Fruit fly (Drosophila melanogaster) whole organism, wandering third instar larva: ENCODE data around the gene Nmt.

Experiments used
- Abd-B ChIP-seq: fragments of >200 bp; optimal IDR thresholded peaks from 2 replicates; lab custom pipeline; 2017; ENCODE audit warnings: missing biosample characterization, missing genetic modification characterization
- CG32264 ChIP-seq: fragments of 200-800 bp; sonication (Bioruptor generic); optimal IDR thresholded peaks from 2 replicates; lab custom pipeline; 2016; ENCODE audit warnings: missing biosample characterization, missing genetic modification characterization
- CG9705 ChIP-seq: fragments of 200-800 bp; sonication (Bioruptor generic); optimal IDR thresholded peaks from 2 replicates; lab custom pipeline; 2018; ENCODE audit warnings: missing biosample characterization, mild to moderate bottlenecking, missing genetic modification characterization
- CrebA ChIP-seq: fragments of 200-800 bp; sonication (Bioruptor generic); optimal IDR thresholded peaks from 2 replicates; lab custom pipeline; 2016; ENCODE audit warnings: missing biosample characterization, mild to moderate bottlenecking, missing genetic modification characterization, borderline replicate concordance
- Dfd ChIP-seq: fragments of >200 bp; optimal IDR thresholded peaks from 2 replicates; lab custom pipeline; 2017; ENCODE audit warnings: missing biosample characterization, missing genetic modification characterization
- Dif ChIP-seq: fragments of 200-275, 200-300 bp; sonication (Bioruptor generic); optimal IDR thresholded peaks from 2 replicates; lab custom pipeline; 2018; ENCODE audit warnings: missing biosample characterization, missing genetic modification characterization; ENCODE audit not compliant: partially characterized antibody
- GATAd ChIP-seq: sonication (Bioruptor generic); optimal IDR thresholded peaks from 2 replicates; lab custom pipeline; 2016; ENCODE audit warnings: missing biosample characterization, missing genetic modification characterization
- HLH106 ChIP-seq: fragments of 200-800 bp; optimal IDR thresholded peaks from 3 replicates; lab custom pipeline; 2019; ENCODE audit warnings: missing biosample characterization, mild to moderate bottlenecking, missing genetic modification characterization, moderate library complexity
- Hnf4 ChIP-seq: fragments of 200-800 bp; sonication (Bioruptor generic); optimal IDR thresholded peaks from 2 replicates; lab custom pipeline; 2016; ENCODE audit warnings: missing biosample characterization, mild to moderate bottlenecking, missing genetic modification characterization
- Hr78 ChIP-seq: fragments of >200 bp; optimal IDR thresholded peaks from 2 replicates; lab custom pipeline; 2017; ENCODE audit warnings: missing biosample characterization, missing genetic modification characterization
- Hr83 ChIP-seq: fragments of 200-300 bp; sonication (Bioruptor generic); optimal IDR thresholded peaks from 2 replicates; lab custom pipeline; 2016; ENCODE audit warnings: missing biosample characterization, mild to moderate bottlenecking, missing genetic modification characterization, moderate library complexity; ENCODE audit not compliant: poor library complexity, severe bottlenecking
- Jra ChIP-seq: sonication (Bioruptor generic); optimal IDR thresholded peaks from 2 replicates; lab custom pipeline; 2016; ENCODE audit warnings: missing biosample characterization, missing genetic modification characterization
- Mio ChIP-seq: sonication (Bioruptor generic); optimal IDR thresholded peaks from 2 replicates; lab custom pipeline; 2016; ENCODE audit warnings: missing biosample characterization, missing genetic modification characterization
- Myc ChIP-seq: fragments of >200 bp; optimal IDR thresholded peaks from 2 replicates; lab custom pipeline; 2017
- N ChIP-seq: fragments of >200 bp; optimal IDR thresholded peaks from 2 replicates; lab custom pipeline; 2018; ENCODE audit warnings: missing biosample characterization, missing external identifiers, missing genetic modification characterization
- OdsH ChIP-seq: fragments of 200-800 bp; sonication (Bioruptor generic); optimal IDR thresholded peaks from 2 replicates; lab custom pipeline; 2016; ENCODE audit warnings: missing biosample characterization, mild to moderate bottlenecking, missing genetic modification characterization
- Rel ChIP-seq, 2 experiments: fragments of 200-800 bp; sonication (Bioruptor generic) in 1 of 2; optimal IDR thresholded peaks; 2 replicates in 1 of 2; 3 replicates in 1 of 2; lab custom pipeline; 2016 to 2019; ENCODE audit warnings: mild to moderate bottlenecking in 2 of 2, missing biosample characterization in 2 of 2, missing genetic modification characterization in 2 of 2, moderate library complexity in 1 of 2
- Sp1 ChIP-seq: fragments of 200-800 bp; sonication (Bioruptor generic); optimal IDR thresholded peaks from 3 replicates; lab custom pipeline; 2019; ENCODE audit warnings: missing biosample characterization, mild to moderate bottlenecking, missing genetic modification characterization, moderate library complexity
- Vsx2 ChIP-seq: fragments of 200-300, 225-300 bp; sonication (Bioruptor generic); optimal IDR thresholded peaks from 2 replicates; lab custom pipeline; 2018; ENCODE audit warnings: missing biosample characterization, missing genetic modification characterization; ENCODE audit not compliant: partially characterized antibody
- br ChIP-seq: fragments of 200-800 bp; sonication (Bioruptor generic); optimal IDR thresholded peaks from 2 replicates; lab custom pipeline; 2016; ENCODE audit warnings: missing biosample characterization, missing genetic modification characterization
- brk ChIP-seq: fragments of 200-800 bp; sonication (Bioruptor generic); optimal IDR thresholded peaks from 2 replicates; lab custom pipeline; 2016; ENCODE audit warnings: missing biosample characterization, mild to moderate bottlenecking, missing genetic modification characterization
- dl ChIP-seq, 2 experiments: fragments of 175-275, 200-275 bp in 1 of 2; fragments of 200-275 bp in 1 of 2; sonication (Bioruptor generic); optimal IDR thresholded peaks; lab custom pipeline; 2018; ENCODE audit warnings: mild to moderate bottlenecking in 2 of 2, missing biosample characterization in 2 of 2, missing genetic modification characterization in 2 of 2, moderate library complexity in 2 of 2; ENCODE audit not compliant: partially characterized antibody in 2 of 2, insufficient read depth in 1 of 2
- dmrt93B ChIP-seq: fragments of 200-800 bp; sonication (Bioruptor generic); optimal IDR thresholded peaks from 2 replicates; lab custom pipeline; 2018; ENCODE audit warnings: missing biosample characterization, mild to moderate bottlenecking, missing genetic modification characterization
- dsf ChIP-seq: sonication (Bioruptor generic); optimal IDR thresholded peaks from 2 replicates; lab custom pipeline; 2016; ENCODE audit warnings: missing biosample characterization, missing genetic modification characterization, borderline replicate concordance
- ey ChIP-seq: fragments of 200-800 bp; sonication (Bioruptor generic); optimal IDR thresholded peaks from 2 replicates; lab custom pipeline; 2016; ENCODE audit warnings: missing biosample characterization, missing genetic modification characterization
- foxo ChIP-seq, 2 experiments: fragments of 200-800 bp; sonication (Bioruptor generic); optimal IDR thresholded peaks; 2 replicates in 1 of 2; 3 replicates in 1 of 2; lab custom pipeline; 2016 to 2017; ENCODE audit warnings: missing biosample characterization in 2 of 2, missing genetic modification characterization in 2 of 2
- fru ChIP-seq: fragments of 200-800 bp; sonication (Bioruptor generic); optimal IDR thresholded peaks from 3 replicates; lab custom pipeline; 2016; ENCODE audit warnings: missing biosample characterization, mild to moderate bottlenecking, missing genetic modification characterization
- h ChIP-seq: fragments of 200-800 bp; sonication (Bioruptor generic); optimal IDR thresholded peaks from 3 replicates; lab custom pipeline; 2016; ENCODE audit warnings: missing biosample characterization, mild to moderate bottlenecking, missing genetic modification characterization
- jim ChIP-seq: fragments of 175-275, 200-325 bp; sonication (Bioruptor generic); optimal IDR thresholded peaks from 2 replicates; lab custom pipeline; 2016; ENCODE audit warnings: missing biosample characterization, mild to moderate bottlenecking, missing genetic modification characterization
- pan ChIP-seq: fragments of >200 bp; optimal IDR thresholded peaks from 2 replicates; lab custom pipeline; 2017
- psq ChIP-seq: fragments of 200-800 bp; sonication (Bioruptor generic); optimal IDR thresholded peaks from 3 replicates; lab custom pipeline; 2017; ENCODE audit warnings: missing biosample characterization, mild to moderate bottlenecking, missing genetic modification characterization, moderate library complexity
- rgr ChIP-seq: fragments of 200-800 bp; sonication (Bioruptor generic); optimal IDR thresholded peaks from 3 replicates; lab custom pipeline; 2016; ENCODE audit warnings: missing biosample characterization, mild to moderate bottlenecking, missing genetic modification characterization
- sage ChIP-seq: fragments of 200-800 bp; sonication (Bioruptor generic); optimal IDR thresholded peaks from 2 replicates; lab custom pipeline; 2016; ENCODE audit warnings: missing biosample characterization, mild to moderate bottlenecking, missing genetic modification characterization
- sv ChIP-seq: fragments of 200-800 bp; sonication (Bioruptor generic); optimal IDR thresholded peaks from 3 replicates; lab custom pipeline; 2016; ENCODE audit warnings: missing biosample characterization, missing genetic modification characterization
- usp ChIP-seq: fragments of >200 bp; optimal IDR thresholded peaks from 2 replicates; lab custom pipeline; 2017; ENCODE audit warnings: missing biosample characterization, missing genetic modification characterization
- woc ChIP-seq: sonication (Bioruptor generic); optimal IDR thresholded peaks from 2 replicates; lab custom pipeline; 2016; ENCODE audit warnings: missing biosample characterization, mild to moderate bottlenecking, missing genetic modification characterization

Gene Nmt

DNA sequence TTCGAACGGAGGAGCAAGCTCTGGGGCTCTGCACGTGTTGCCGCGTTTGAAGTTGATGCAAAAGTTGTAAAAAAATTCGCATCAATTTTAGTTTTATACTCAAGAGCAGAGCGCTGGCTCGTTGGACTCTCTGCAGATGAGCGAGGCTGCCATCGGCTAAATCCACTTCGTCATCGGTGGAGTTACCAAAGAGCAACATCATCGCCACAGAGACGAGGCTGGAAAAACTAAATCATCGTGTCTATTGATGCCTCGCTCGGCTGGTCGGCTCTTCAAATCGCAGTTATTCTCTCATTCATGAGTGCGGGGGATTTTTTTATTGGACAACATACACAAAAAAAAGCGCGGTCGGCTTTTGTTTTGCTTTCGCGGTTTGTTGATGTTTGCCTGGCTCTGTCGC is 12.8 kb downstream of the Nmt start, which contains the start of gene CG13675:
TSS of gene CG13675 (minus strand) at position 83 of the 400 bp plus-strand sequence.
- TF ChIP-seq Rel (GFP tag; optimal IDR thresholded peaks at IDR 0.05; lab: Kevin White, UChicago) = no peak
- peak; percentile 3 for TF ChIP-seq Rel (tag; optimal IDR thresholded peaks at IDR 0.05; lab: Kevin White, UChicago)
- no peak for TF ChIP-seq OdsH (GFP tag; lab: Kevin White, UChicago)
- TF ChIP-seq jim (GFP tag; lab: Kevin White, UChicago) = no peak

DNA sequence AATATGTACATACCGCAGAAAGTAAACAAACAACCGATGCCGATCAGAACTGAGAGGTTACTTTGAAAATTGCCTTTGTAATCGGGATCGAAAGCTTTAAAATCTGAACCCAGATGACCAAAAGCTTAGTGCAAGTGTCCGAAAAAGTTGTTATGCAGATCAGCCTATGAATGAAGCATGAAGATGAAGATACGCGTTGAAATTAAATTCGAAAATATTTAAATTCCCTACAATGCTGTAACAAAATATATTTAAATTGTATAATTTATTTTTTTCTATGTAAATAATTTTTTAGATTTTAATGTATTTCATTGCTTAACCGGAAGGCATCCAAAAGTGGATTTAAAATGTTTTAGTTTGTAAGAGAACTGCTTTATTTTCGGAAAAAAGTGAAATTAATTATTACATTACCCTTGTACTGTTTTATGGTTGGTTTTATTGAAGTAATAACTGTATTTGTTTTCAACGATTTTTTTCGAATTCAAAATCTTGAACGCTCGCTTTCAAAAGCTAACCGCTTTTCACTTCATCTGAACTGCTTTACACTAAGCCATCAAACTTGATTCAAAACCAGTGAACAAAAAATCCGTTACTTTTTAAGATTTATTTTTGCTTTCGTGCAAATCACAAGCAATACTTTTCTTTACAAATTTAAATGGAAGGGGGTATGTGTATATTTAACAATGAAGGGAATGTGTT is 18.4 kb downstream of the Nmt start, which contains the start of gene CG43886:
TSS of gene CG43886 (minus strand) at position 51 of the 699 bp plus-strand sequence.
- TF ChIP-seq pan (no peak), Dif (GFP tag; lab: Kevin White, UChicago) (peak; percentile 52), Mio (no peak), Rel (GFP tag; optimal IDR thresholded peaks at IDR 0.05; lab: Kevin White, UChicago) (no peak), Rel (tag; optimal IDR thresholded peaks at IDR 0.05; lab: Kevin White, UChicago) (no peak), Jra (GFP tag; lab: Kevin White, UChicago) (no peak), fru (GFP tag; lab: Kevin White, UChicago) (no peak), jim (GFP tag; lab: Kevin White, UChicago) (no peak), Hnf4 (GFP tag; lab: Kevin White, UChicago) (no peak), dl (GFP tag; optimal IDR thresholded peaks at IDR 0.05; lab: Kevin White, UChicago; ENCODE audit: insufficient read depth in 1 of 2, partially characterized antibody in 2 of 2) (peak in 1 of 2 experiments; percentile 23), woc (GFP tag; lab: Kevin White, UChicago) (no peak)

DNA sequence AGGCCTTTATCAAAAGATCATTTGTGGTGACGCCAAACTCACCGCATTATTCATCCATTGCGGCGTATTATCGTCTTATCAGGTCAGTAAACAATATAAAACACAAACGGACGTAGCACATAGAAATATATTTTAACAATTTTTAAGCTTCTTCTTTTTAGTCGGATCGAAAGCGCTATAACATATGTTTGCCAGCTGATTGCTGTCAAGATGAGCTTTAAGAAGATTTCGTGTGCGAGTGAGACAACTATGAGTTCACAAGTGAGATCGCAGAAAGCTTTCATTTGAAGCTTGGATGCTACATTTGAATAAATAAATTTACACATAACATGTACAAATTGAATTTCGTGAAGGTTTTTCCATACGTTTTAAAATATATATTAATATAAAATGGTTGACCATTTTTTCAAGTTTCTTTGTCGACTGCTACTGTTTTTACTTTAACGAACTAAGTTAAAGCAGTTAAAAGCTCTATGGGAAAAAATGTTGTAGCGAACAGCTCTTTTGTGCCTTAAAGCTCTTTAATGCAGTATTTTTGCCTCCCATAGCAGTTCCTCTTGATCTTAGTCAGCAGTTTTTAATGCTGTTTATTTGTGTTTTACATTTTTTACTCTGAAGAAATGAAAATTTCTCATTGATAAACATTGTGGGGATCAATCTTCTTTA is 19.4 kb downstream of the Nmt start, which contains the start of gene CG42445:
TSS of gene CG42445 (minus strand) at position 186 of the 666 bp plus-strand sequence.
- TF ChIP-seq CrebA (GFP tag; lab: Kevin White, UChicago) (peak; percentile 10), GATAd (GFP tag; lab: Kevin White, UChicago) (no peak), CG9705 (GFP tag; lab: Kevin White, UChicago) (no peak), Dif (GFP tag; lab: Kevin White, UChicago) (peak; percentile 65), brk (GFP tag; lab: Kevin White, UChicago) (peak; percentile 40), Vsx2 (GFP tag; lab: Kevin White, UChicago) (peak; percentile 6), sage (GFP tag; lab: Kevin White, UChicago) (peak; percentile 62)

DNA sequence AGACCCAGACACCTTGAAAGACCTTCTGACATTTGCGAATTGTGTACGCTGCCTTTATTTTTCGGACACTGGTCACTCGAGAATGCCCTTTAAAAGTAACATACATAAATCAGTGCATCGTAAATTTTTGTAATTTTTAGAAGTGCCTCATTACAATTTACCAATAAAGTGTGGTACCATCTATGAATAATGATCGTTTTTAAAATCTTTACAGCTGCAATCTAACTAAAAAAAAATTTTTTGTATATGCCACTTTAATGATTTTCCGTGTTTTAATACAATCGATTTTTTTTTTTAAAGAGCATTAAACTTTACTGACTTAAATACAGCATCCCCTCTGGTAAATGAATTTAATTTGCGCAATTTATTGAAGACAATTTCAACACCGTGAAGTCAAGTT is 21.1 kb downstream of the Nmt start:
- TF ChIP-seq Dif (GFP tag; lab: Kevin White, UChicago) (no peak), Hnf4 (GFP tag; lab: Kevin White, UChicago) (no peak), usp (GFP tag; lab: Kevin White, UChicago) (no peak), N (GFP tag; lab: Kevin White, UChicago) (no peak), h (peak; percentile 79), br (GFP tag; lab: Kevin White, UChicago) (peak; percentile 62), foxo (GFP tag; optimal IDR thresholded peaks at IDR 0.05; lab: Kevin White, UChicago) (peak in 1 of 2 experiments; percentile 67), dmrt93B (GFP tag; lab: Kevin White, UChicago) (peak; percentile 13), dl (GFP tag; optimal IDR thresholded peaks at IDR 0.05; lab: Kevin White, UChicago; ENCODE audit: insufficient read depth in 1 of 2, partially characterized antibody in 2 of 2) (no peak), psq (peak; percentile 52), pan (no peak), sage (GFP tag; lab: Kevin White, UChicago) (peak; percentile 51), CG32264 (peak; percentile 12), ey (peak; percentile 72), Jra (GFP tag; lab: Kevin White, UChicago) (peak; percentile 5), jim (GFP tag; lab: Kevin White, UChicago) (no peak), rgr (GFP tag; lab: Kevin White, UChicago) (peak; percentile 71), Hr83 (GFP tag; lab: Kevin White, UChicago) (no peak), brk (GFP tag; lab: Kevin White, UChicago) (peak; percentile 19), CG9705 (GFP tag; lab: Kevin White, UChicago) (no peak), HLH106 (tag; lab: Kevin White, UChicago) (peak; percentile 70), Hr78 (GFP tag; lab: Kevin White, UChicago) (no peak), fru (GFP tag; lab: Kevin White, UChicago) (peak; percentile 78), Dfd (GFP tag; lab: Kevin White, UChicago) (no peak), Sp1 (GFP tag; lab: Kevin White, UChicago) (peak; percentile 68), GATAd (GFP tag; lab: Kevin White, UChicago) (no peak), Myc (lab: Kevin White, UChicago) (no peak), CrebA (GFP tag; lab: Kevin White, UChicago) (no peak), sv (GFP tag; lab: Kevin White, UChicago) (no peak), Rel (GFP tag; optimal IDR thresholded peaks at IDR 0.05; lab: Kevin White, UChicago) (no peak), Rel (tag; optimal IDR thresholded peaks at IDR 0.05; lab: Kevin White, UChicago) (no peak), dsf (GFP tag; lab: Kevin White, UChicago) (no peak), Abd-B (GFP tag; lab: Kevin White, UChicago) (no peak), Mio (no peak), woc (GFP tag; lab: Kevin White, UChicago) (peak; percentile 56), OdsH (GFP tag; lab: Kevin White, UChicago) (peak; percentile 72)
